Worm (Caenorhabditis elegans): ENCODE data around the gene cnc-11.

Gene cnc-11

ce11 chrV:1465932-1466331, 23.8 kb downstream of the cnc-11 start:
- TF ChIP-seq cog-1 (tag; optimal IDR thresholded peaks at IDR 0.05) (no peak), ref-1 (GFP tag; conservative IDR thresholded peaks at IDR 0.05) (no peak), med-1 (GFP tag; optimal IDR thresholded peaks at IDR 0.05; ENCODE audit: insufficient read depth) (no peak), tab-1 (GFP tag; IDR thresholded peaks at IDR 0.05) (no peak), klf-2 (GFP tag; conservative IDR thresholded peaks at IDR 0.05) (no peak), T22C8.4 (GFP tag; IDR thresholded peaks at IDR 0.05) (no peak), ztf-23 (GFP tag; IDR thresholded peaks at IDR 0.05) (no peak), flt-1 (GFP tag; IDR thresholded peaks at IDR 0.05) (no peak), ztf-29 (GFP tag; IDR thresholded peaks at IDR 0.05) (no peak)

DNA sequence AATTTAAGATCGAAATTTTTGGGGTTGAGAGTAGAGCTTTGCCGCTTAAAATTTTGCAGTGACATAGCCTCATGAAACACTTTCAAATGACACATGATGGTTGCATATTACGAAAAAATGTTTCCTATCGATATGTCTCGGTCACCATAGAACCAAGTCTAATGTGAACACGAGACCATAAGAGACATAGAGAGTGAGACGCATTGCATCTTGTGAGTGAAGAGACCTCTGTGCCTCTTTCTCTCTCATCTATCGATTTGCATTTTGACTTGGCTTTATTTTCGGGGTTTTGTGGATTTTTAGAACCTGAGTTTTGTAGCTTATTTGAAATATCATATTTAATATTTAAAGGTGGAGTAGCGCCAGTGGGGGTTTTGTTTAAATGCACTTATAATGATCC, 24.8 kb downstream of the cnc-11 start:
- no peak for TF ChIP-seq ztf-23 (GFP tag; IDR thresholded peaks at IDR 0.05)
- TF ChIP-seq T22C8.4 (GFP tag; IDR thresholded peaks at IDR 0.05): peak; percentile 60

- TF ChIP-seq cog-1 (tag; optimal IDR thresholded peaks at IDR 0.05): no peak
- TF ChIP-seq ztf-23 (GFP tag; IDR thresholded peaks at IDR 0.05): no peak
- no peak for TF ChIP-seq T22C8.4 (GFP tag; IDR thresholded peaks at IDR 0.05)
- TF ChIP-seq med-1 (GFP tag; optimal IDR thresholded peaks at IDR 0.05; ENCODE audit: insufficient read depth): no peak
- TF ChIP-seq ref-1 (GFP tag; conservative IDR thresholded peaks at IDR 0.05): no peak
- TF ChIP-seq flt-1 (GFP tag; IDR thresholded peaks at IDR 0.05): no peak
These were observed 25.3 kb downstream of the cnc-11 start, which contains the start of gene gid-8 for ce11 chrV:1467444-1467843. Gene gid-8 (plus strand): TSS chrV:1467744.

DNA sequence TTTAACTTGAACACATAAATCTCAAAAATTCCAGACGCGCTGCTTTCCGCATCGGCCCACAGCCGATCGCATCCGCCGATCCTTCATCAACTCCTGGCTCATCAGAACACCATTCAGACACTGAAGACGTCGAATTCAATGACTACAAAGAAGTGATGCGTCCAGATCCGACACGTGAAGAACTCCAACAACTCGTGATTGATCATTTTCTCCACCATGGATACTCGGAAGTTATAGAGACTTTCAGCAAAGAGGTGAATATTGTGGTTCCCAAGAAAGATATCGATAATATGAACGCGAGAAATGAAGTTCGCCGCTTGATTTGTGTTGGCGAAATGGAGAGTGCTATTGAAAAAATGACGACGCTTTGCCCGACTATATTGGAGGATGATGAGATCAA, 26.8 kb downstream of the cnc-11 start:
- TF ChIP-seq cog-1 (tag; optimal IDR thresholded peaks at IDR 0.05): no peak
- TF ChIP-seq med-1 (GFP tag; optimal IDR thresholded peaks at IDR 0.05; ENCODE audit: insufficient read depth): no peak

DNA sequence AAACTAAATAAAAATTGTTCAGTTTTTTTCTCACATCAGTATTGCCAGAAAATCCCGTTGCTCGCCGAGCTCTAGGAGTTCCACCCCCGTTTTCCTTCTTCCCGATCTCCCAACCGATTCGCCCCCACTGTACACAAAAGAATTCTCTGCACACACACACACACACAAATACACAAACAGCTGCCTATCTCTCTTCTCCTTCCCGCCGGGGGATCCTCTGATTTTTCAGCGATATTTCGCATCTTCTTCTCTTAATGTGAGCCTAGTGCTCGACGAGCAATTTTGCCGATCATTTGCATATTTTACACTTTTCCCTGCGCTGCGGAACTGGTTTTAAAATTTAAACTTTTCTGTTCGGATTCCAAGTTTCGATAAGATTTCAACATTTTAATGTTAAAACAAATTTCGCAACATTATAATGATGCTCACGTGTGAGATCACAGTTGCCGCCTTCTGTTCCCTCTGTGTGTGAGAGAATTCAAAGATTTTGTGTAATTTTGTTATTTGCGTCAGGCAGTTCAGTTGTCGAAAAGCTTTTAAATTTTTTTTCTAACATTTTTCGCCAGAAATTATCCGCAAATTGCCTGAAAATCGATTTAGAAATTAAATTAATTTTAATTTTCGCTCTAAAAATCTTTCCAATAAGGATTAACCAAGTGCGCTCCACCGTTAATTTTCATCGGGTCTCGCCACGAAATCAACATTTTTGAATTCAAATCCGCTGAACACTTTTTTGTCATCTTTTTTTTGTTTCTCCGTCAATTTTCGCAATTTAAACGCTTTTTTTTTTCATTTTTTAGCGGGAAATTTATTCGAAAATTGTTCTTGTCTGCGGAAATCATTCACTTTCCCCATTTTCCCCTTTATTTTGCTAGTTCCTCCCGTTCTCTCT, 29.2 kb downstream of the cnc-11 start:
- TF ChIP-seq ztf-23 (GFP tag; IDR thresholded peaks at IDR 0.05): 0 out of 2 replicates have a peak, but pooled peaks have one; percentile 36
- TF ChIP-seq med-1 (GFP tag; optimal IDR thresholded peaks at IDR 0.05; ENCODE audit: insufficient read depth): no peak
- TF ChIP-seq tab-1 (GFP tag; IDR thresholded peaks at IDR 0.05): no peak
- TF ChIP-seq flt-1 (GFP tag; IDR thresholded peaks at IDR 0.05): no peak

ce11 chrV:1471977-1472376, 29.8 kb downstream of the cnc-11 start:
- TF ChIP-seq cog-1 (tag; optimal IDR thresholded peaks at IDR 0.05) (no peak), ztf-29 (GFP tag; IDR thresholded peaks at IDR 0.05) (no peak), med-1 (GFP tag; optimal IDR thresholded peaks at IDR 0.05; ENCODE audit: insufficient read depth) (no peak), ref-1 (GFP tag; conservative IDR thresholded peaks at IDR 0.05) (no peak), T22C8.4 (GFP tag; IDR thresholded peaks at IDR 0.05) (no peak), tab-1 (GFP tag; IDR thresholded peaks at IDR 0.05) (no peak), ztf-23 (GFP tag; IDR thresholded peaks at IDR 0.05) (no peak), flt-1 (GFP tag; IDR thresholded peaks at IDR 0.05) (no peak), klf-2 (GFP tag; conservative IDR thresholded peaks at IDR 0.05) (no peak)

ce11 chrV:1472569-1472968, 30.4 kb downstream of the cnc-11 start:
- TF ChIP-seq ref-1 (GFP tag; conservative IDR thresholded peaks at IDR 0.05) (no peak), klf-2 (GFP tag; conservative IDR thresholded peaks at IDR 0.05) (no peak), T22C8.4 (GFP tag; IDR thresholded peaks at IDR 0.05) (no peak), ztf-29 (GFP tag; IDR thresholded peaks at IDR 0.05) (no peak), ztf-23 (GFP tag; IDR thresholded peaks at IDR 0.05) (no peak), tab-1 (GFP tag; IDR thresholded peaks at IDR 0.05) (no peak), cog-1 (tag; optimal IDR thresholded peaks at IDR 0.05) (no peak), flt-1 (GFP tag; IDR thresholded peaks at IDR 0.05) (no peak), med-1 (GFP tag; optimal IDR thresholded peaks at IDR 0.05; ENCODE audit: insufficient read depth) (no peak)

DNA sequence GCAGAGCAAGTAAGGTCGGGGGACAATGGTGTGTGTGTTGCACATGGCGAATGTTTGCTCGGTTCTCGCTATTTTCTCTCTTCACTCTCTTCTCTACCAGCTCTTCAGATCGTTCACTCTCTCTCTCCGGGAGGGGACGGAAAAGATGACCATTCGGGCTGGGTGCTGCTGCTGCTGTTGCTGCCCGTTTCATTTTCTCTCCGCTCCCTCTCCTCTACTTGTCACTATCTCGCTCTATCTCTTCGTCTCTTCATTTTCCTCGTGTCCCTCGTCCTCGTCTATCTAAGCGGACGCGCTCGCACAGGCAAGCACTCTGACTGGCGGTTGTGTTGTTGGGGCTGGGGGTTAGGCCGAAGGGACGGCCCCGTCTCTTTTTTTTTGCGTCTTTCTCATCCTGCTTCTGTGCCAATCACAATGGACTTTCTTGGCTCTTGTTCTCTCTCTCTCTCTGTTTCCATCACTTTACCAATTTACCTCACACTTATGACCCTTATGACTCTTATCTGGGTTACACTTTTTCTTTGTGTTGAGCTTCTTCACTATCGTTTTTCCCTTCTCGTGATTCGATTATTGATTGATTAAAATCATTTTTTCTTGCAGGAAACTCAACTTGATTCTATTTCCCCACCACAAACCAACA, 32.5 kb downstream of the cnc-11 start, which contains the start of the genes F53E2.2 and unc-60:
TSS of gene F53E2.2 (plus strand) at position 601 of the 640 bp plus-strand sequence.
TSS of gene unc-60 (plus strand) at position 601 of the 640 bp plus-strand sequence.
- TF ChIP-seq ref-1 (GFP tag; conservative IDR thresholded peaks at IDR 0.05) (no peak), med-1 (GFP tag; optimal IDR thresholded peaks at IDR 0.05; ENCODE audit: insufficient read depth) (no peak), klf-2 (GFP tag; conservative IDR thresholded peaks at IDR 0.05) (no peak), ztf-29 (GFP tag; IDR thresholded peaks at IDR 0.05) (no peak; the same call in 1 of the 2 replicates), flt-1 (GFP tag; IDR thresholded peaks at IDR 0.05) (0 out of 2 replicates have a peak, but pooled peaks have one; percentile 57), ztf-23 (GFP tag; IDR thresholded peaks at IDR 0.05) (no peak; the same call in 1 of the 2 replicates), cog-1 (tag; optimal IDR thresholded peaks at IDR 0.05) (no peak), tab-1 (GFP tag; IDR thresholded peaks at IDR 0.05) (peak; percentile 46; the same call in 1 of the 2 replicates)

ce11 chrV:1476284-1476792, 34.2 kb downstream of the cnc-11 start:
- no peak for TF ChIP-seq ztf-29 (GFP tag; IDR thresholded peaks at IDR 0.05)
- no peak for TF ChIP-seq cog-1 (tag; optimal IDR thresholded peaks at IDR 0.05)
- TF ChIP-seq klf-2 (GFP tag; conservative IDR thresholded peaks at IDR 0.05): no peak
- TF ChIP-seq ref-1 (GFP tag; conservative IDR thresholded peaks at IDR 0.05): no peak
- TF ChIP-seq flt-1 (GFP tag; IDR thresholded peaks at IDR 0.05): no peak
- TF ChIP-seq T22C8.4 (GFP tag; IDR thresholded peaks at IDR 0.05): no peak
- no peak for TF ChIP-seq med-1 (GFP tag; optimal IDR thresholded peaks at IDR 0.05; ENCODE audit: insufficient read depth)
- no peak for TF ChIP-seq ztf-23 (GFP tag; IDR thresholded peaks at IDR 0.05)
- TF ChIP-seq tab-1 (GFP tag; IDR thresholded peaks at IDR 0.05): no peak

Data from whole organism, midembryonic.